Fruit fly (Drosophila melanogaster): ENCODE results near the gene GstO1.

DNA sequence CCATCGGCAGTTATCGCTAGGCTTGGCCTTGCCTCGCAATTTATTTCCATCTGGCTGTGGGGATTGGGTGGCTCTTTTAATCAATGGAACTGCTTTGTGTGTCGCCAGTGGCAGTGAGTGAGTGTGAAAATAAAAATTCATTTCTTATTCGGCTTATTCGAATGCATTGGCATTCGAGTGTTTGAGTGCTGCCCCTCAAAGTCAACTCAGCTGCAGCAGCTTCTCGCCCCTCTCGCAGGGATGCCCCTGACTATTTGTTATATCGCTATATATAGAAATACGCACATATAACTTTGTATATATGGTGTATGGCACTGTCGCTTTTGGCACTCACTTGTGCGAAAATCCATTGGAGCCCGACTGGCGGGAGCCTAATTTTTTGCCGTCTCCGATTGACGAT, 26.2 kb upstream of the GstO1 start:
- TF ChIP-seq Dll (optimal IDR thresholded peaks at IDR 0.05) (no peak), pan (optimal IDR thresholded peaks at IDR 0.05) (no peak), CG8478 (optimal IDR thresholded peaks at IDR 0.05) (no peak), EcR (GFP tag; optimal IDR thresholded peaks at IDR 0.05) (no peak)

Data from whole organism.